Fruit fly (Drosophila melanogaster): ENCODE measurements around the gene CG42557.

DNA sequence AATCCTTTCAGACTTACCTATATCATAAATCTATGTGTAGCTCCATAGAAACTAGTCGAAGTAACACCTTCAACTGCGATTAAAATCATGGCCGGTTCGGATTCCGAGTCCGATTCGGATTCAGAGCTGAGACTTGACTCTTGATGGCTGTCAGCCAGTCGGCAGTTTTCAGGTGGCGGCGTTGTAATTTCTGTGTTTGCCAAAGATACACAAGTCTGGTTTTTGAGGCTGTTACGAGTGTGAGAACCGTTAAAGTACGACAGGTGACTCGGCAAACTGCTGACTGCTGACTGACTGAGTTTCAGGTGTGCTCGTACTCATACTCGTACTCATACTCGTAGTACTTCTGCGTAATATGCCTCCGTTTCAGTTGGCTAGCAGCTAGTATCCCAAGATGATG, 41.9 kb upstream of the CG42557 start:
- no peak for TF ChIP-seq CG8478 (optimal IDR thresholded peaks at IDR 0.05)
- TF ChIP-seq CTCF (optimal IDR thresholded peaks at IDR 0.05) = no peak

Data from S2 (cell line).